Fruit fly (Drosophila melanogaster) whole organism, prepupa: Measurements from ENCODE around the gene RpS28b.

Experiments used
- CG11902 ChIP-seq: fragments of 200-800 bp; sonication (Bioruptor generic); optimal IDR thresholded peaks from 3 replicates; lab custom pipeline; 2016; ENCODE audit warnings: missing biosample characterization, missing genetic modification characterization
- CG32006 ChIP-seq: fragments of 200-800 bp; sonication (Bioruptor generic); optimal IDR thresholded peaks from 3 replicates; lab custom pipeline; 2017; ENCODE audit warnings: missing biosample characterization, mild to moderate bottlenecking, missing genetic modification characterization
- CG4318 ChIP-seq: fragments of 200-800 bp; sonication (Bioruptor generic); optimal IDR thresholded peaks from 3 replicates; lab custom pipeline; 2017; ENCODE audit warnings: missing biosample characterization, mild to moderate bottlenecking, missing genetic modification characterization
- CG6808 ChIP-seq: fragments of 200-800 bp; sonication (Bioruptor generic); optimal IDR thresholded peaks from 3 replicates; lab custom pipeline; 2017; ENCODE audit warnings: missing biosample characterization, missing genetic modification characterization, mild to moderate bottlenecking, moderate library complexity, missing genetic modification reagents
- CG6854 ChIP-seq: fragments of 200-800 bp; sonication (Bioruptor generic); optimal IDR thresholded peaks from 2 replicates; lab custom pipeline; 2017; ENCODE audit warnings: missing biosample characterization, mild to moderate bottlenecking, missing genetic modification characterization
- Eip93F ChIP-seq: fragments of 200-800 bp; sonication (Bioruptor generic); optimal IDR thresholded peaks from 2 replicates; lab custom pipeline; 2016; ENCODE audit warnings: missing biosample characterization, mild to moderate bottlenecking, missing genetic modification characterization
- Gug ChIP-seq: fragments of 200-800 bp; sonication (Bioruptor generic); IDR thresholded peaks from 2 replicates; pipeline ENCODE4 v1.3.6; 2022; ENCODE audit warnings: missing biosample characterization, missing genetic modification characterization
- Hr4 ChIP-seq: fragments of 200-800 bp; sonication (Bioruptor generic); optimal IDR thresholded peaks from 3 replicates; lab custom pipeline; 2016; ENCODE audit warnings: missing biosample characterization, missing genetic modification characterization
- Met ChIP-seq: fragments of 200-800 bp; sonication (Bioruptor generic); optimal IDR thresholded peaks from 3 replicates; lab custom pipeline; 2016; ENCODE audit warnings: missing biosample characterization, missing genetic modification characterization
- OdsH ChIP-seq: fragments of 200-800 bp; sonication (Bioruptor generic); optimal IDR thresholded peaks from 3 replicates; lab custom pipeline; 2016; ENCODE audit warnings: missing biosample characterization, missing genetic modification characterization
- Smox ChIP-seq: fragments of 200-800 bp; sonication (Bioruptor generic); optimal IDR thresholded peaks from 3 replicates; lab custom pipeline; 2016; ENCODE audit warnings: missing biosample characterization, missing genetic modification characterization
- lz ChIP-seq: fragments of 200-800 bp; sonication (Bioruptor generic); optimal IDR thresholded peaks from 3 replicates; lab custom pipeline; 2016; ENCODE audit warnings: missing biosample characterization, missing genetic modification characterization
- ss ChIP-seq, 2 experiments: fragments of 200-800 bp; sonication (Bioruptor generic); optimal IDR thresholded peaks; 2 replicates in 1 of 2; 3 replicates in 1 of 2; lab custom pipeline; 2017 to 2018; ENCODE audit warnings: mild to moderate bottlenecking in 2 of 2, missing biosample characterization in 2 of 2, missing genetic modification characterization in 2 of 2, moderate library complexity in 1 of 2

- TF ChIP-seq CG32006: peak; percentile 99
- peak; percentile 98 for TF ChIP-seq ss (GFP tag; optimal IDR thresholded peaks at IDR 0.05; lab: Kevin White, UChicago)
- TF ChIP-seq OdsH (GFP tag; lab: Kevin White, UChicago): peak; percentile 99
- TF ChIP-seq Smox (GFP tag; lab: Kevin White, UChicago): peak; percentile 99
- peak; percentile 100 for TF ChIP-seq Met
- peak; percentile 99 for TF ChIP-seq Eip93F
- TF ChIP-seq CG6854 (GFP tag; lab: Kevin White, UChicago): peak; percentile 99
- peak; percentile 98 for TF ChIP-seq CG6808 (GFP tag; lab: Kevin White, UChicago)
- peak; percentile 99 for TF ChIP-seq CG4318 (GFP tag; lab: Kevin White, UChicago)
- TF ChIP-seq lz (GFP tag; lab: Kevin White, UChicago): peak; percentile 100
- peak; percentile 98 for TF ChIP-seq Gug (GFP tag; lab: Robert Waterston, UW)
- TF ChIP-seq CG11902 (GFP tag; lab: Kevin White, UChicago): peak; percentile 99
- TF ChIP-seq Hr4 (GFP tag; lab: Kevin White, UChicago): peak; percentile 97
Measured at dm6 chrX:9578696-9579509, 24.5 kb downstream of the RpS28b start.
